Worm (Caenorhabditis elegans): Measurements from ENCODE around the gene sinh-1.

DNA sequence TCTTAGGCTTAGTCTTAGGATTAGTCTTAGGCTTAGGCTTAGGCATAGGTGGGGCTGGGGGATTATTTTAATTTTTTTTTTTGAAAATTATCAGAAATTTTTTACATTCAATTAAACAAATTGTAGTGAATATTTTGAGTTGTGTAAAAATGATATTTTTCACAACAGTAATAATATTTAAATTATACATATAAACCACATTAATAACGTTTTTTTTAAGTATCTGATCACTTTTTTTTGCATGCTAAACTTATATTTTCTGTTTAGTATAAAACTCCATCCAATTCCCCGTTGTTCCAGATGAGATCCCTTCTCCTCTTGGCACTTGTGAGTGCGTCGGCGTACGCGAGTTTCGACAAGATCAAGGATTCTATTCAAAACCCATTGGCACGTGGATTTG lies 12.0 kb downstream of the sinh-1 start, which contains the start of gene txdc-12.1:
- TF ChIP-seq nhr-77 (tag; optimal IDR thresholded peaks at IDR 0.05) (no peak), lsy-2 (tag; optimal IDR thresholded peaks at IDR 0.05) (no peak), ceh-16 (tag; optimal IDR thresholded peaks at IDR 0.05) (no peak), ZK546.5 (tag; optimal IDR thresholded peaks at IDR 0.05) (no peak), ama-1 (optimal IDR thresholded peaks at IDR 0.05) (no peak), dmd-4 (tag; optimal IDR thresholded peaks at IDR 0.05) (no peak), aly-2 (tag; optimal IDR thresholded peaks at IDR 0.05) (no peak), elt-1 (tag; optimal IDR thresholded peaks at IDR 0.05) (no peak), mdl-1 (tag; optimal IDR thresholded peaks at IDR 0.05) (no peak), unc-62 (GFP tag; optimal IDR thresholded peaks at IDR 0.05) (no peak), ztf-11 (tag; optimal IDR thresholded peaks at IDR 0.05) (no peak), nhr-23 (tag; optimal IDR thresholded peaks at IDR 0.05) (no peak)
